Worm (Caenorhabditis elegans) whole organism, midembryonic: ENCODE results near the gene H06A10.1.
A peak's percentile ranks its signal among the peaks of the same experiment; 100 is the strongest.

Experiments
- T22C8.4 ChIP-seq: fragments of 200-800 bp; sonication (Bioruptor generic); IDR thresholded peaks from 2 replicates; pipeline ENCODE4 v1.3.6; 2022; ENCODE audit warnings: missing genetic modification characterization, missing compliant biosample characterization
- cog-1 ChIP-seq: sonication (generic microtip); optimal IDR thresholded peaks from 2 replicates; lab custom pipeline; 2016; ENCODE audit warnings: missing genetic modification characterization, missing compliant biosample characterization
- flt-1 ChIP-seq: fragments of 200-800 bp; sonication (Bioruptor generic); IDR thresholded peaks from 2 replicates; pipeline ENCODE4 v1.3.6; 2022; ENCODE audit warnings: missing genetic modification characterization, missing compliant biosample characterization
- klf-2 ChIP-seq: fragments of 200-800 bp; sonication (Bioruptor generic); conservative IDR thresholded peaks from 2 replicates; pipeline ENCODE4 v1.3.6; 2022; ENCODE audit warnings: missing genetic modification reagents, missing genetic modification characterization, missing compliant biosample characterization
- med-1 ChIP-seq: sonication (generic microtip); optimal IDR thresholded peaks from 2 replicates; lab custom pipeline; 2017; ENCODE audit warnings: missing genetic modification characterization, mild to moderate bottlenecking, missing compliant biosample characterization, antibody characterized with exemption, missing genetic modification reagents; ENCODE audit not compliant: insufficient read depth
- ref-1 ChIP-seq: fragments of 200-800 bp; sonication (Bioruptor generic); conservative IDR thresholded peaks from 2 replicates; pipeline ENCODE4 v1.3.6; 2022; ENCODE audit warnings: missing genetic modification reagents, missing genetic modification characterization, missing compliant biosample characterization
- tab-1 ChIP-seq: fragments of 200-800 bp; sonication (Bioruptor generic); IDR thresholded peaks from 2 replicates; pipeline ENCODE4 v1.3.6; 2022; ENCODE audit warnings: missing genetic modification characterization, missing compliant biosample characterization
- ztf-23 ChIP-seq: fragments of 200-800 bp; sonication (Bioruptor generic); IDR thresholded peaks from 2 replicates; pipeline ENCODE4 v1.3.6; 2022; ENCODE audit warnings: missing genetic modification reagents, missing genetic modification characterization, missing compliant biosample characterization
- ztf-29 ChIP-seq: fragments of 200-800 bp; sonication (Bioruptor generic); IDR thresholded peaks from 2 replicates; pipeline ENCODE4 v1.3.6; 2022; ENCODE audit warnings: missing genetic modification reagents, missing genetic modification characterization, missing compliant biosample characterization

H06A10.1 gene

DNA sequence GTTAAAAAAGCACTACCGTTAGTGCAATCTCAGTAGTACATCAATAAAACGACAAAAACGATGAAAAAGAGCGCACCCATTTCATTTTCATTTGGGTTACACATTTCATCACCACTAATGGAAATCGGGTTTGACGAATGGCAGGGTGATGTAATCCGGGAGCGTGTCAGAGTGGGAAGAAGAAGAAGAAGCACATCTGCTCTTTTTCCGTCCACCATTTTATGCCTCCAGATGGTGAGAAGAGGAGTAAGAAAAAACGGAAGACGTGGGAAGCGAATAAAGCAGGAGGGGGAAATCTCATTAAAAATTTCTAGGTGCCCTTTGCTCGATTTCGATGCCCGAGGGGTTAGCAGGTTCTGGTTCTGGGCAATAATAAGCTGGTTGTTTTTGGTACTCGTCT is 1.3 kb upstream of the H06A10.1 start:
- TF ChIP-seq tab-1, result no peak
- no peak for TF ChIP-seq ztf-29
- TF ChIP-seq ref-1, result no peak
- no peak for TF ChIP-seq T22C8.4 (GFP tag; lab: Robert Waterston, UW)
- no peak for TF ChIP-seq klf-2 (GFP tag; lab: Robert Waterston, UW)
- no peak for TF ChIP-seq ztf-23 (GFP tag; lab: Robert Waterston, UW)
- no peak for TF ChIP-seq med-1 (GFP tag; lab: Kevin White, UChicago)
- no peak for TF ChIP-seq flt-1 (GFP tag; lab: Robert Waterston, UW)
- no peak for TF ChIP-seq cog-1 (tag; lab: Kevin White, UChicago)

DNA sequence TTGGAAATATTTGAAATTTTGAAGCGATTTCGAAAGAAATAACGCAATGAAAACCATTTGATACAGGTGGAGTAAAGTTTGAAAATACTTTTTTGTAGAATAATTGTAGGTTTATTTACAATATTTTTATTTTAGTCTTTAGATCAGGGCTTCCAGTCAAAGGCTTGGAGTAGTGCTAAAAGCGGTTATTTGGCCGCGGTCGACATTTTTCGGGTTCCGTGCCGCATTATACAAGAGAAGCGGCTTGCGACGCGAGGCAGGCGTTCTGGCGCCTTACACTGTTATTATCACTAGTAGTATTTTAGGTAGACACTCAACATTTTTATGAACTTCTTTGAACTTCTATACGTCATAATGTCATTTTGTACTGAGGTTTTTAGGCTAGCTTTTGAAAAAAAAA is 840 bp upstream of the H06A10.1 start:
- TF ChIP-seq ztf-29 (no peak), ref-1 (no peak), flt-1 (GFP tag; lab: Robert Waterston, UW) (no peak), klf-2 (GFP tag; lab: Robert Waterston, UW) (no peak), med-1 (GFP tag; lab: Kevin White, UChicago) (no peak), ztf-23 (GFP tag; lab: Robert Waterston, UW) (no peak), tab-1 (no peak), T22C8.4 (GFP tag; lab: Robert Waterston, UW) (no peak), cog-1 (tag; lab: Kevin White, UChicago) (no peak)

DNA sequence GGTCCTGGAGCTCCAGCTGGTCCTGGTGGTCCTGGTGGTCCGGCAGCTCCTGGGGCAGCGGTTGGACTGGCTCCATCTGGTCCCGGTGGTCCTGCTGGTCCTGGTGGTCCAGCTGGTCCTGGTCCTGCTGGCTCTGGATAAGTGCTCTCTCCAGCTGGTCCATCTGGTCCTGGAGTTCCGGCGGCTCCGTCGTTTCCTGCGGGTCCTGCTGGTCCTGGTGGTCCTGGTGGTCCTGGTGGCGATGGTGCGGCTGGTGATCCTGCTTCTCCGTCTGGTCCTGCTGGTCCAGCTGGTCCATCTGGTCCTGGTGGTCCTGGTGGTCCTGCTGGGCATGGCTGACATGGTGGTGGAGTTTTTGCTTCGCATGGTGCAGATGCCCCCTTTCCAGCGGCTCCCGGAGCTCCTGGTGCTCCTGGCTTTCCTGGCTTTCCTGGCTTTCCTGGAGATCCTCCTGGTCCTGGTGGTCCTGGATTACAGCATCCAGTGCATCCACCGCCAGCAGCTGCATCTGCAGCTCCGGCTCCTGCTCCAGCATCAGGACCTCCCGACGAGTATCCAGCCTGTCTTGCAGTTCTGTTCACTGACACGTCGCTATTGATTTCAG is 3.0 kb downstream of the H06A10.1 start:
- TF ChIP-seq ztf-23 (GFP tag; lab: Robert Waterston, UW) (no peak), T22C8.4 (GFP tag; lab: Robert Waterston, UW) (no peak), klf-2 (GFP tag; lab: Robert Waterston, UW) (no peak), ztf-29 (no peak), flt-1 (GFP tag; lab: Robert Waterston, UW) (no peak), ref-1 (no peak), cog-1 (tag; lab: Kevin White, UChicago) (no peak), tab-1 (no peak), med-1 (GFP tag; lab: Kevin White, UChicago) (no peak)

DNA sequence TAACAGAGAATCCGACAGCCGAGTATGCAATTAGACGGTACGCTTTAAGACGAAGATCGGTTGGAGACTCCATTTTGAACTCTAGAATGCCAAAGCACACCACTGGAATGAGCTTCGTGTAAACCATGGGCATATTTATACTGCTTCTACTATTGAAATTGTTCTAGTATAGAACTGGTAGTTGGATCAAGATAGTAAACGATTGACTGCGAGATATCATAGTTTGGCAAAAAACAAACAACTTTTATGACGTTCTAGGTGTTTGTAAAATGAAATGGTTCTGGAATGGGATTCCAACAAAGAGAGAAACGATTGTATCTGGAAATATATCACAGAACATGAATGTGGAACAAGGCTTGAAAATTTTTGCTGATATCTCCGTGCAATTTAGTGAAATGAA is 3.7 kb downstream of the H06A10.1 start, which contains the start of gene col-185:
Gene col-185, minus strand, starts transcription at position 101 of the 400 bp plus-strand sequence.
- TF ChIP-seq flt-1 (GFP tag; lab: Robert Waterston, UW), result no peak
- TF ChIP-seq T22C8.4 (GFP tag; lab: Robert Waterston, UW), result no peak
- TF ChIP-seq ref-1, result no peak
- TF ChIP-seq med-1 (GFP tag; lab: Kevin White, UChicago), result no peak
- no peak for TF ChIP-seq tab-1
- TF ChIP-seq klf-2 (GFP tag; lab: Robert Waterston, UW), result no peak
- TF ChIP-seq ztf-29, result no peak
- no peak for TF ChIP-seq cog-1 (tag; lab: Kevin White, UChicago)
- TF ChIP-seq ztf-23 (GFP tag; lab: Robert Waterston, UW), result no peak

DNA sequence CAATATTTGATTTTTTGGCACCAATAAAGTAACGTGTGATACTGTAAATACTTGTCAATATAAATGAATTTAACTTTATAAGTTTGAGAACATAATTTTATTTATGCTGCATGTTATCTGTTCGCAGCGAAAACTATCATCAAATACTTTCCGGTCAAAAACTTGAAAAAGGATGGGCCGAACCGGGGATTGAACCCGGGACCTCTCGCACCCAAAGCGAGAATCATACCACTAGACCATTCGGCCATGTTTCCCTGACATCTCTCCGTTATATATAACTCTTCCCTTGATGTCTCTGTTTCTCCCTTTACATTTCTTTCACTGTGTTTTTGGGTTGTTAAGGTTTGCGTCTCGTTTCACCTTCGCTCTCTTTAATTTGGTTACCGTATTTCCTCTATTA is 4.5 kb downstream of the H06A10.1 start:
- peak; percentile 89 for TF ChIP-seq T22C8.4 (GFP tag; lab: Robert Waterston, UW)
- TF ChIP-seq med-1 (GFP tag; lab: Kevin White, UChicago), result peak; percentile 55
- peak; percentile 89 for TF ChIP-seq ztf-29
- peak; percentile 91 for TF ChIP-seq ztf-23 (GFP tag; lab: Robert Waterston, UW)
- TF ChIP-seq tab-1, result peak; percentile 92
- peak; percentile 77 for TF ChIP-seq klf-2 (GFP tag; lab: Robert Waterston, UW)
- peak; percentile 93 for TF ChIP-seq flt-1 (GFP tag; lab: Robert Waterston, UW)
- TF ChIP-seq cog-1 (tag; lab: Kevin White, UChicago), result peak; percentile 70
- TF ChIP-seq ref-1, result peak; percentile 67

DNA sequence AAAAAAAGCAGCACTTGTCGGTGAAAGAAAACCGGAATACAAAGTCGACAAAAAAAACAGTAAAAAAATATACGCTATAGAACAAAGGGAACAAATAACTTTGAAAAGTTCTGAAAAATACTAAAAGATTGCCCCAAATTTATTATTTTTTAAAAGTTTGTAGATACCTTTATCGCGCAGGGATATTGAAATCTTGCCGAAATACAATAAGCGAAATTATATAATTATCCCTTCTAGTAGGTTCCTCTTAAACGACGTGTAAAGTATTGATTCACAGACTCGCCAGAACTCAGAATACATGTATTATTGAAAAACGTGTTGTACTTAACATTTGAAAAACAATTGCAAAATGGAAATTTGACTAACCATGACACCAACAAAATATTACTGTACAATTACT is 7.1 kb downstream of the H06A10.1 start:
- TF ChIP-seq T22C8.4 (GFP tag; lab: Robert Waterston, UW), result peak; percentile 78
- no peak for TF ChIP-seq ref-1
- TF ChIP-seq tab-1, result no peak
- no peak for TF ChIP-seq ztf-23 (GFP tag; lab: Robert Waterston, UW)
- TF ChIP-seq flt-1 (GFP tag; lab: Robert Waterston, UW), result no peak
- TF ChIP-seq cog-1 (tag; lab: Kevin White, UChicago), result peak; percentile 59
- no peak for TF ChIP-seq ztf-29
- TF ChIP-seq med-1 (GFP tag; lab: Kevin White, UChicago), result no peak
- no peak for TF ChIP-seq klf-2 (GFP tag; lab: Robert Waterston, UW)

DNA sequence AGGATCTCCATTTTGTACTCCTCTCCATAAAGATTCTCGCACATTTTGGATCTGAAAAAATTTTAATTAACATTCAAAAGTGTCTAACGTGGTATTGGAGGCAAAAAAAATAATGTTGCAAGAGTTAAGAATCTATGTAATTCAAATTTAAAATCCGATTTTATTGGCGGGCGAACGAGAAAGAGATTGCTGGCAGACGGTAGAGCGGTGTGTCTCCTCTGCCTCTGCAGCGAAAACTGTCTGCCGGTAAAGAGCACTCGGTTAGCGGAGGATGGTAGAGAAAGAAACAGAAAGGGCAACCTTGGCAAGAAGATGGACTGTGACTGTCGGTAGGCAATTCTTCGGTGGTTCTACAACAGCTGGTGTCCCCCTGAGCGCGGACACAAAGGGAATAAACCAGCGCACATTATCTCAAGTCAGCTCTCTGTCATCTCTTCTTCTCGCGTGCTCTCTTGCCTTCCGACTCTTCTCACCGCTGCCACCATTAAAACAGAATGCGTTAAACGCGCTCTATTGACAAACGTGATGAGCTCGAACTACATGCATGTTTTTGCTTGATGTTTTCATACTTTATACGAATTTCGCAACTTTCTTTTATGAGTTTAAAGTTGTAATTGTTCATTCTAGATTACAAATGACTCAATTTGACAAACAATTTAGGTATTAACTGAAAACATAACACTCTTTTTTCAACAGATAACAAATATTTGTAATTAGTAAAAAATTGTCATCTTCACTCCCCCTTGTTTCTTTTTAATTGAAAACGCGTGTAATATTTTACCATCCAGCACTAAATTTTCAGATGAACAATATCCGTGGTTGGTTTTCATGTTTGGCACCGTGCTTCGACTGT is 11.8 kb downstream of the H06A10.1 start, which contains the start of the genes cdk-4 and F18H3.1:
Gene cdk-4, minus strand, starts transcription at position 51 of the 853 bp plus-strand sequence.
Gene F18H3.1, plus strand, starts transcription at position 803 of the 853 bp plus-strand sequence.
- TF ChIP-seq med-1 (GFP tag; lab: Kevin White, UChicago), result no peak
- TF ChIP-seq flt-1 (GFP tag; lab: Robert Waterston, UW), result peak; percentile 70; the same call in 1 of the 2 replicates
- no peak for TF ChIP-seq klf-2 (GFP tag; lab: Robert Waterston, UW)
- no peak for TF ChIP-seq ztf-29
- peak; percentile 64 for TF ChIP-seq cog-1 (tag; lab: Kevin White, UChicago)
- TF ChIP-seq T22C8.4 (GFP tag; lab: Robert Waterston, UW), result no peak
- no peak for TF ChIP-seq ztf-23 (GFP tag; lab: Robert Waterston, UW)

DNA sequence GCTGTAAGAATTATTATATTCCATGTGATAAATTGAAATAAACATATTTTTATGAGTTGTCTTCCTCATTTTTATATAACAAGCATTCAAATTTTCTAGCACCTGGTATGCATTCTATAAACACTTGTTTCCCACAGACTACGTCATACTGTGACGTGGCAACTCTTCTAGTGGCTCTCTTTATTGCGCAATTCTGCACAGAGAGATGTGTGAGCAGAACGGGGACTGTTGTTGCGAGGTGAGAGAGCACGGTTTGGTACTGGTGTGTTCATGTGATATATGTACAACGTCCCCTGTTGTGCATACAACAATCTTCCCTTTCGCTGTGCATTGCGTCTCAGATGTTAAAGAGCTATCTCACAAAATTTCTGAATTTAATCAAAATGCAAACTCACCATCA is 17.8 kb downstream of the H06A10.1 start:
- TF ChIP-seq ztf-29 (no peak), ref-1 (no peak), tab-1 (no peak), flt-1 (GFP tag; lab: Robert Waterston, UW) (no peak), med-1 (GFP tag; lab: Kevin White, UChicago) (no peak), T22C8.4 (GFP tag; lab: Robert Waterston, UW) (no peak), klf-2 (GFP tag; lab: Robert Waterston, UW) (no peak), cog-1 (tag; lab: Kevin White, UChicago) (no peak), ztf-23 (GFP tag; lab: Robert Waterston, UW) (no peak)
